Fruit fly (Drosophila melanogaster): ENCODE measurements around the gene Mgat4b.

- TF ChIP-seq CG33017 (tag; optimal IDR thresholded peaks at IDR 0.05) (peak; percentile 71), bab1 (GFP tag; optimal IDR thresholded peaks at IDR 0.05) (peak; percentile 88)
Observed at dm6 chr3L:14786230-14786850, 17.3 kb upstream of the Mgat4b start, which contains the start of the genes bmm and Tdrd3.
